Worm (Caenorhabditis elegans) whole organism, late embryonic: Measurements from ENCODE around the gene rps-24.

Experiments used
- K09A11.1 ChIP-seq: sonication (generic microtip); optimal IDR thresholded peaks from 2 replicates; lab custom pipeline; 2017; ENCODE audit warnings: antibody characterized with exemption, mild to moderate bottlenecking, missing genetic modification characterization, missing compliant biosample characterization; ENCODE audit not compliant: insufficient read depth
- pqm-1 ChIP-seq: sonication (generic microtip); optimal IDR thresholded peaks from 2 replicates; lab custom pipeline; 2016; ENCODE audit warnings: missing genetic modification characterization, missing compliant biosample characterization
- rnt-1 ChIP-seq: sonication (generic microtip); optimal IDR thresholded peaks from 2 replicates; lab custom pipeline; 2016; ENCODE audit warnings: missing genetic modification characterization, missing compliant biosample characterization
- syd-9 ChIP-seq: sonication (generic microtip); optimal IDR thresholded peaks from 2 replicates; lab custom pipeline; 2016; ENCODE audit warnings: mild to moderate bottlenecking, missing genetic modification characterization, moderate library complexity, missing compliant biosample characterization

ce11 chrIV:386576-386975, 889 bp downstream of the rps-24 start, which contains the start of gene T07A9.14:
- TF ChIP-seq pqm-1 (tag; lab: Kevin White, UChicago) (no peak), K09A11.1 (tag; lab: Kevin White, UChicago) (no peak), rnt-1 (tag; lab: Kevin White, UChicago) (no peak), syd-9 (no peak)
